Fruit fly (Drosophila melanogaster): ENCODE data around the gene CG4382.

CG4382 gene

DNA sequence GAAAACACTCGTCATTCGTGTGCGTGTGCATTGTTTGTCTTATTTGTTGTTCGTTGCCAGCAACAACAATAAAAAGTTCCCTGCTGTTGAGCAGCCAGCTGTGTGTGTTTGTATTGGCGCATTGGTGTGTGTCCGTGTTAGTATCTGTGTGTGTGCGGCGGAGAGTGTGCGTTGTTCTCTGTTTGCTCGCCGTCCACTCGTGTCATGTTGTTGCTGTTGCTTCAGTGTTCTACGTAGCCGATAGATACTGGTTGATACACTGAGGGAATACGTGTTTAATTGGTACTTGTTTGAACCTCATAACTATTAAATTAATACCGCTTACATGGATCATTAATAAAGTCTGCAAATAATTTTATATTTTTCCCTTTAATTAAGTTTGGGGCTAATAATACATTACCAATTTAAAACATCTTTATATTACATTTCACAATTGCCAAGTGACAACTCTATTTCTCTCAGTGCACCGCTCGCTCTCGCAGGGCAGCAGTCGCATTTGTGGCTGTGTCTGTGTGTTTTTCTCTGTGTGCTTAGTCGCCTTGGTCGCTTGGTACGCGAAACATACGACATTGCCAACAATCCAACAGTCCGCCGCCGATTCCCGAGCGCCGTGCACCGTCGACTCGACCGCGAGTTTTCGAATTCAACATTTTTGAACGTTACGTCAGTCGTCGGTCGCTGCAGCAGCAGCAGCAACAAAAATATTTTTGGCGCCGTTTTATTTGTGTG, 32.1 kb downstream of the CG4382 start, which contains the start of gene brwl (continued):
- peak; percentile 98 for TF ChIP-seq Hr39 (GFP tag; optimal IDR thresholded peaks at IDR 0.05)
- TF ChIP-seq OdsH (GFP tag; optimal IDR thresholded peaks at IDR 0.05): peak; percentile 99
- peak; percentile 98 for TF ChIP-seq CG11294 (GFP tag; IDR thresholded peaks at IDR 0.05)
- TF ChIP-seq ss (GFP tag; optimal IDR thresholded peaks at IDR 0.05): peak; percentile 97 to 98
- peak; percentile 98 for TF ChIP-seq Met (GFP tag; optimal IDR thresholded peaks at IDR 0.05)
- TF ChIP-seq CG11902 (GFP tag; optimal IDR thresholded peaks at IDR 0.05): peak; percentile 96
- peak; percentile 93 for TF ChIP-seq Blimp-1 (GFP tag; optimal IDR thresholded peaks at IDR 0.05)
- TF ChIP-seq pdm3 (GFP tag; optimal IDR thresholded peaks at IDR 0.05): peak; percentile 99
- peak; percentile 96 for TF ChIP-seq dac (GFP tag; optimal IDR thresholded peaks at IDR 0.05)

DNA sequence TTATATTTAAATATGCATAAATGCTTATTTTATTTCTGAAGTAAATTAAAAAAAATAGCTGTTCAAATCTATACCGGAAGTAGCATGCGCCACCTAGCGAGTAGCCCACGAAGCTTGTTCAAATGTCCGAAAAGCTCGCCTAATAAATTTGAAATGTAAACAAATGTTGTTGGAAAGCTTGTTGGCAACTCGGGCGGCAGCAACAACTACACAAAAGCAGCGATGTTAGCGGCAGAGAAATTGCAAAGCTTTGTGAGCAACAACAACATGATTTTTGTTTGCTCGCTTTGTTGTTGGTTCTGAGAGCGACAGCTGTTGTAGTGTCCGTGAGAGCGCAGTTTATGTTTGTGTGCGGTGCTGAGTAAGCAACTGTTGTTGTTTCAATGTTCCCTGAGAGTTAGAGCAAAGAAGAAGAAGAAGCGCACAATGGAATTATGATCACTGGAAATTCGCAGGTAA, 33.2 kb downstream of the CG4382 start:
- TF ChIP-seq Smox (GFP tag; optimal IDR thresholded peaks at IDR 0.05) (peak; percentile 84), CG15336 (GFP tag; IDR thresholded peaks at IDR 0.05) (peak; percentile 78), CG8632 (GFP tag; optimal IDR thresholded peaks at IDR 0.05) (peak; percentile 44), CG11294 (GFP tag; IDR thresholded peaks at IDR 0.05) (peak; percentile 75), CG4318 (GFP tag; optimal IDR thresholded peaks at IDR 0.05) (no peak), CG10669 (GFP tag; optimal IDR thresholded peaks at IDR 0.05) (peak; percentile 71), Gug (GFP tag; IDR thresholded peaks at IDR 0.05) (peak; percentile 48), Sox102F (GFP tag; optimal IDR thresholded peaks at IDR 0.05) (peak; percentile 89), Hr4 (GFP tag; optimal IDR thresholded peaks at IDR 0.05) (peak; percentile 81), CG31627 (GFP tag; optimal IDR thresholded peaks at IDR 0.05) (peak; percentile 60), fd59A (GFP tag; optimal IDR thresholded peaks at IDR 0.05) (peak; percentile 39), CG6163 (GFP tag; IDR thresholded peaks at IDR 0.05) (peak; percentile 94), acj6 (GFP tag; optimal IDR thresholded peaks at IDR 0.05) (peak; percentile 87), ss (GFP tag; optimal IDR thresholded peaks at IDR 0.05) (peak; percentile 33 to 75), Sox14 (GFP tag; optimal IDR thresholded peaks at IDR 0.05) (peak; percentile 65), Hr38 (GFP tag; optimal IDR thresholded peaks at IDR 0.05) (no peak), CG8119 (GFP tag; IDR thresholded peaks at IDR 0.05) (peak; percentile 68), svp (GFP tag) (peak; percentile 74), pdm3 (GFP tag; optimal IDR thresholded peaks at IDR 0.05) (peak; percentile 83), achi (GFP tag; optimal IDR thresholded peaks at IDR 0.05) (peak; percentile 84), Ets21C (GFP tag; optimal IDR thresholded peaks at IDR 0.05) (peak; percentile 18), CG6276 (GFP tag; optimal IDR thresholded peaks at IDR 0.05) (peak; percentile 77), esn (GFP tag; optimal IDR thresholded peaks at IDR 0.05) (peak; percentile 90), Met (GFP tag; optimal IDR thresholded peaks at IDR 0.05) (peak; percentile 89), CG3032 (tag; optimal IDR thresholded peaks at IDR 0.05) (peak; percentile 37), Blimp-1 (GFP tag; optimal IDR thresholded peaks at IDR 0.05) (peak; percentile 74), net (GFP tag; optimal IDR thresholded peaks at IDR 0.05) (peak; percentile 96), CG16779 (tag; optimal IDR thresholded peaks at IDR 0.05) (peak; percentile 91), dac (GFP tag; optimal IDR thresholded peaks at IDR 0.05) (peak; percentile 82), vri (GFP tag; optimal IDR thresholded peaks at IDR 0.05) (peak; percentile 96), topi (GFP tag; optimal IDR thresholded peaks at IDR 0.05) (peak; percentile 78), Hr39 (GFP tag; optimal IDR thresholded peaks at IDR 0.05) (peak; percentile 57), CG9139 (GFP tag; optimal IDR thresholded peaks at IDR 0.05) (no peak), Lpt (GFP tag; optimal IDR thresholded peaks at IDR 0.05) (peak; percentile 42), CG8319 (GFP tag; optimal IDR thresholded peaks at IDR 0.05) (peak; percentile 70), spab (GFP tag; optimal IDR thresholded peaks at IDR 0.05) (peak; percentile 26), CG32006 (GFP tag; optimal IDR thresholded peaks at IDR 0.05) (peak; percentile 63), CG11902 (GFP tag; optimal IDR thresholded peaks at IDR 0.05) (no peak), CG6854 (GFP tag; optimal IDR thresholded peaks at IDR 0.05) (peak; percentile 97), Sox15 (GFP tag; optimal IDR thresholded peaks at IDR 0.05) (no peak), Eip93F (GFP tag; optimal IDR thresholded peaks at IDR 0.05) (peak; percentile 4), lz (GFP tag; optimal IDR thresholded peaks at IDR 0.05) (peak; percentile 76), CG10631 (GFP tag; optimal IDR thresholded peaks at IDR 0.05) (peak; percentile 26), Eip75B (GFP tag; optimal IDR thresholded peaks at IDR 0.05) (peak; percentile 68), CG34406 (GFP tag; optimal IDR thresholded peaks at IDR 0.05) (peak; percentile 72), salr (GFP tag; optimal IDR thresholded peaks at IDR 0.05) (peak; percentile 38 to 63), OdsH (GFP tag; optimal IDR thresholded peaks at IDR 0.05) (peak; percentile 83)
